Fruit fly (Drosophila melanogaster) whole organism, pupa: Measurements from ENCODE around the gene Cyt-c1.

Source experiments
- CG10348 ChIP-seq: fragments of 200-800 bp; sonication (Bioruptor generic); IDR thresholded peaks from 2 replicates; pipeline ENCODE4 v1.3.6; 2022; ENCODE audit warnings: missing biosample characterization, missing genetic modification characterization
- CG13204 ChIP-seq: fragments of 200-800 bp; sonication (Bioruptor generic); optimal IDR thresholded peaks from 2 replicates; lab custom pipeline; 2018; ENCODE audit warnings: missing biosample characterization, mild to moderate bottlenecking, missing genetic modification characterization, moderate library complexity
- CG14655 ChIP-seq: fragments of 200-800 bp; sonication (Bioruptor generic); optimal IDR thresholded peaks from 3 replicates; lab custom pipeline; 2017; ENCODE audit warnings: mild to moderate bottlenecking, missing biosample characterization, missing genetic modification reagents, missing genetic modification characterization
- CG17806 ChIP-seq: fragments of 200-800 bp; sonication (Bioruptor generic); optimal IDR thresholded peaks from 2 replicates; lab custom pipeline; 2018; ENCODE audit warnings: missing biosample characterization, mild to moderate bottlenecking, missing genetic modification characterization, moderate library complexity
- CG32121 ChIP-seq: fragments of 200-800 bp; sonication (Bioruptor generic); IDR thresholded peaks from 2 replicates; pipeline ENCODE4 v1.3.6; 2022; ENCODE audit warnings: missing biosample characterization, missing genetic modification characterization
- CG34367 ChIP-seq: fragments of 200-800 bp; sonication (Bioruptor generic); optimal IDR thresholded peaks from 2 replicates; lab custom pipeline; 2018; ENCODE audit warnings: missing biosample characterization, mild to moderate bottlenecking, missing genetic modification characterization
- CG4496 ChIP-seq: fragments of 200-800 bp; sonication (Bioruptor generic); IDR thresholded peaks from 3 replicates; pipeline ENCODE4 v1.3.6; 2022; ENCODE audit warnings: missing biosample characterization, missing genetic modification characterization
- CG8159 ChIP-seq: fragments of 200-800 bp; sonication (Bioruptor generic); optimal IDR thresholded peaks from 3 replicates; lab custom pipeline; 2018; ENCODE audit warnings: missing biosample characterization, mild to moderate bottlenecking, missing genetic modification characterization, moderate library complexity
- CG8301 ChIP-seq: fragments of 200-800 bp; sonication (Bioruptor generic); optimal IDR thresholded peaks from 2 replicates; lab custom pipeline; 2018; ENCODE audit warnings: missing biosample characterization, mild to moderate bottlenecking, missing genetic modification characterization
- CG9948 ChIP-seq: fragments of 200-800 bp; sonication (Bioruptor generic); optimal IDR thresholded peaks from 2 replicates; lab custom pipeline; 2018; ENCODE audit warnings: missing biosample characterization, mild to moderate bottlenecking, missing genetic modification characterization, moderate library complexity
- D1 ChIP-seq: fragments of 200-800 bp; sonication (Bioruptor generic); optimal IDR thresholded peaks from 2 replicates; lab custom pipeline; 2018; ENCODE audit warnings: missing biosample characterization, mild to moderate bottlenecking, missing genetic modification characterization, moderate library complexity
- EcR ChIP-seq: fragments of 200-800 bp; sonication (Bioruptor generic); optimal IDR thresholded peaks from 3 replicates; lab custom pipeline; 2019; ENCODE audit warnings: missing biosample characterization, missing genetic modification characterization, mild to moderate bottlenecking, moderate library complexity, missing genetic modification reagents
- Ets98B ChIP-seq: fragments of 200-800 bp; sonication (Bioruptor generic); IDR thresholded peaks from 2 replicates; pipeline ENCODE4 v1.3.6; 2022; ENCODE audit warnings: missing biosample characterization, missing genetic modification characterization
- Pif1A ChIP-seq: fragments of 200-800 bp; sonication (Bioruptor generic); optimal IDR thresholded peaks from 3 replicates; lab custom pipeline; 2016; ENCODE audit warnings: missing biosample characterization, missing genetic modification characterization
- Pif1B ChIP-seq: fragments of 200-800 bp; sonication (Bioruptor generic); optimal IDR thresholded peaks from 3 replicates; lab custom pipeline; 2016; ENCODE audit warnings: missing biosample characterization, missing genetic modification characterization
- Snoo ChIP-seq: fragments of 200-800 bp; sonication (Bioruptor generic); optimal IDR thresholded peaks from 3 replicates; lab custom pipeline; 2017; ENCODE audit warnings: missing biosample characterization, mild to moderate bottlenecking, missing genetic modification characterization, inconsistent platforms
- fd96Ca ChIP-seq: fragments of 200-800 bp; sonication (Bioruptor generic); IDR thresholded peaks from 3 replicates; pipeline ENCODE4 v1.3.6; 2022; ENCODE audit warnings: missing biosample characterization, missing genetic modification characterization
- gl ChIP-seq: fragments of 200-800 bp; sonication (Bioruptor generic); optimal IDR thresholded peaks from 2 replicates; lab custom pipeline; 2018; ENCODE audit warnings: missing biosample characterization, mild to moderate bottlenecking, missing genetic modification characterization
- rn ChIP-seq: fragments of 200-800 bp; sonication (Bioruptor generic); IDR thresholded peaks from 2 replicates; pipeline ENCODE4 v1.3.6; 2022; ENCODE audit warnings: missing biosample characterization, missing genetic modification characterization

The Cyt-c1 gene

dm6 chr3L:5360039-5360988, at the start of gene Cyt-c1:
TSS of gene Cyt-c1 (plus strand) at chr3L:5360211.
- TF ChIP-seq EcR (GFP tag; lab: Kevin White, UChicago): peak; percentile 74
- peak; percentile 46; the same call in 2 of the 3 replicates for TF ChIP-seq CG4496
- no peak for TF ChIP-seq CG8301 (tag; lab: Kevin White, UChicago)
- no peak for TF ChIP-seq gl

- TF ChIP-seq CG34367 (tag; lab: Kevin White, UChicago) (no peak), CG9948 (tag; lab: Kevin White, UChicago) (no peak), CG4496 (no peak), CG8301 (tag; lab: Kevin White, UChicago) (no peak)
- TF ChIP-seq, all 21 proteins: peak for 0
These were observed 32.2 kb upstream of the Cyt-c1 start for dm6 chr3L:5327821-5328220.

- TF ChIP-seq rn (no peak), CG9948 (tag; lab: Kevin White, UChicago) (no peak), CG8301 (tag; lab: Kevin White, UChicago) (no peak), CG13204 (GFP tag; lab: Kevin White, UChicago) (no peak), CG4496 (no peak), CG17806 (no peak), EcR (GFP tag; lab: Kevin White, UChicago) (no peak), Pif1B (GFP tag; lab: Kevin White, UChicago) (no peak), fd96Ca (GFP tag; lab: Robert Waterston, UW) (no peak), D1 (tag; lab: Kevin White, UChicago) (no peak), Snoo (no peak), Ets98B (no peak), CG8159 (tag; lab: Kevin White, UChicago) (no peak), CG14655 (GFP tag; lab: Kevin White, UChicago) (no peak)
These were observed 30.6 kb upstream of the Cyt-c1 start for dm6 chr3L:5329460-5329859.

DNA sequence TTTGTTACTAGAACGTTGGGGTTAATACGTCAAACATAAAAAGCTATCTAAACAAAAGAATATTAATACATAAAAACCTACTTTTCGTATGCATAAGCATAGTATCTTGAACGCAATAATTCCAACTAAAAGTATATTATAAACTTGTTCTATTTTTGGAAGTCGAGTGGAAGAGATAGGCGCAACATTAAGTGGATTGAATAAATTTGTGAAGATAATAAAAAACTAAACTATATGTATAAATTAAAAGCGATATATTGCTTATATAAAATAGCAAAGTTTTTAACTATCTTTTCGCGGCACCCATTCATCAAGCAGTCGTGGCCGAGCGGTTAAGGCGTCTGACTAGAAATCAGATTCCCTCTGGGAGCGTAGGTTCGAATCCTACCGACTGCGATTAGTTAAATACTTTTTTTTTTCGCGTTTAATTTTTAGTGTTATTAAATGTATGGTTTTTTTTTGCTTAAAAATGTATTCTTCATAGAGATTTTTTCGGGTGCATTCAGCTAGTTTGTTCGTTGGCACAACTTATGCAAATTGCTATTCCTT, 18.2 kb upstream of the Cyt-c1 start:
- TF ChIP-seq CG10348 (GFP tag; lab: Robert Waterston, UW) (no peak), CG9948 (tag; lab: Kevin White, UChicago) (no peak), CG14655 (GFP tag; lab: Kevin White, UChicago) (no peak)

dm6 chr3L:5342909-5343710, 16.9 kb upstream of the Cyt-c1 start:
- TF ChIP-seq CG10348 (GFP tag; lab: Robert Waterston, UW): no peak

DNA sequence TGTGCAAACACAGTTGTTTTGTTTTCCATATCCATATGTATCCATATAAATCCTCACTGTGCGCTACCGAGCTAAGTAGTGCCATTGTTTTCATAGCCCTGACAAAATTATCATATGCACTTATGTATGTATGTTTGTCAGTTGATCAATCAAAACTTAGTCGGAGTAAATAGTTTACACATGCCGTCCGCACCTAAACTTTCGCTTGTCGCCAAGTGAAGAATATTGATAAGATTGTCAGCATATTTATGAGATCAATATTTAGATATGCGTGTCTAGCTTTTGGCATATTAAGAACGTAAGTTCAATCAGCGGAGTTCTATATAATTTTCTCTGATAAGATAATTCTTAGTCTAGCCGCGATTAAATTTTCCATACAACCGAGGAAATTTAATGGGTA, 11.0 kb upstream of the Cyt-c1 start:
- TF ChIP-seq Ets98B: no peak
- TF ChIP-seq D1 (tag; lab: Kevin White, UChicago): no peak
- TF ChIP-seq CG17806: no peak
- TF ChIP-seq CG32121 (GFP tag; lab: Robert Waterston, UW): no peak
- no peak for TF ChIP-seq CG4496
- TF ChIP-seq gl: no peak
- no peak for TF ChIP-seq CG13204 (GFP tag; lab: Kevin White, UChicago)

- peak; percentile 38 for TF ChIP-seq CG8159 (tag; lab: Kevin White, UChicago)
- peak; percentile 35 for TF ChIP-seq CG8301 (tag; lab: Kevin White, UChicago)
- TF ChIP-seq CG9948 (tag; lab: Kevin White, UChicago): peak; percentile 42
- no peak for TF ChIP-seq Ets98B
- no peak for TF ChIP-seq CG13204 (GFP tag; lab: Kevin White, UChicago)
- no peak for TF ChIP-seq Snoo
- TF ChIP-seq CG10348 (GFP tag; lab: Robert Waterston, UW): no peak
- peak; percentile 11 for TF ChIP-seq Pif1A (GFP tag; lab: Kevin White, UChicago)
- TF ChIP-seq CG14655 (GFP tag; lab: Kevin White, UChicago): no peak
These were observed 10.2 kb upstream of the Cyt-c1 start for dm6 chr3L:5349751-5350310.
